Worm (Caenorhabditis elegans): ENCODE results near the gene Y59A8B.25.

- TF ChIP-seq unc-62 (GFP tag; optimal IDR thresholded peaks at IDR 0.05) (no peak), elt-3 (tag; optimal IDR thresholded peaks at IDR 0.05) (no peak), bed-3 (GFP tag; optimal IDR thresholded peaks at IDR 0.05) (no peak), ceh-39 (tag; optimal IDR thresholded peaks at IDR 0.05) (no peak), ceh-43 (GFP tag; optimal IDR thresholded peaks at IDR 0.05) (no peak), snpc-4 (tag; optimal IDR thresholded peaks at IDR 0.05) (no peak), pha-4 (tag; optimal IDR thresholded peaks at IDR 0.05) (no peak), unc-39 (tag; optimal IDR thresholded peaks at IDR 0.05) (no peak), ztf-11 (tag; optimal IDR thresholded peaks at IDR 0.05) (no peak), lin-13 (tag; optimal IDR thresholded peaks at IDR 0.05) (peak; percentile 16), nhr-28 (tag; optimal IDR thresholded peaks at IDR 0.05) (no peak), elt-1 (tag; optimal IDR thresholded peaks at IDR 0.05; ENCODE audit: borderline replicate concordance, insufficient read depth) (no peak)
Observed at ce11 chrV:18086174-18086661, 31.0 kb upstream of the Y59A8B.25 start, which contains the start of gene Y59A8B.12.

Data from whole organism, mixed stage, embryonic.